Fruit fly (Drosophila melanogaster) whole organism: ENCODE measurements around the gene CG42481.

Experiments
- CG8478 ChIP-seq: fragments of >200 bp; optimal IDR thresholded peaks from 2 replicates; lab custom pipeline; 2018; ENCODE audit warnings: inconsistent platforms
- Dll ChIP-seq: fragments of >200 bp; optimal IDR thresholded peaks from 2 replicates; lab custom pipeline; 2017
- EcR ChIP-seq, 2 experiments: fragments of >200 bp; optimal IDR thresholded peaks; 2 replicates each; lab custom pipeline; 2017; ENCODE audit warnings: missing biosample characterization in 2 of 2, missing genetic modification characterization in 2 of 2, missing genetic modification reagents in 2 of 2
- pan ChIP-seq: fragments of >200 bp; optimal IDR thresholded peaks from 2 replicates; lab custom pipeline; 2017
- psq ChIP-seq: fragments of >200 bp; optimal IDR thresholded peaks from 2 replicates; lab custom pipeline; 2017
- usp ChIP-seq: fragments of >200 bp; optimal IDR thresholded peaks from 2 replicates; lab custom pipeline; 2017; ENCODE audit warnings: missing biosample characterization, missing genetic modification characterization, mixed read lengths

The CG42481 gene

DNA sequence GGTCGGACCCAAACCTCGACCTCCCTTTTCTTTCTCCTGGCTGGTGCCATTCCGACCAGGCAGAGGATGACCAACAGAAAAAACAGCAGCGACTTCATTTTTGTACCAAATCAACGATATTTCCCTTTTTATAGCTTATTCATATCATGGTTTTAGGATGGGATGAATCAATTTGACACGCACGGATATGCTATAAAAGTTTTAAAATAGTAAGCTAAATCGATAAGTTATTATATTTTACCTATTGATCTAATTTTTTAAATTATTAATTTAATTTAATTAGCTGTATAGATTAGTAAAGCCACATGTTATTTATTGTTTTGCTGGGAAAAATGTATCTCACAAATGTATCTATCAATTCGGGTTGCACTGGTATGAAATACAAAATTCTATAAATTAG lies at the start of gene CG42481:
CG42481 (minus strand) TSS at position 101 of the 400 bp plus-strand sequence.
- no peak for TF ChIP-seq Dll
- TF ChIP-seq CG8478 (lab: Kevin White, UChicago), result no peak
- TF ChIP-seq psq, result no peak
- TF ChIP-seq usp (GFP tag; lab: Kevin White, UChicago), result no peak
- no peak for TF ChIP-seq pan (lab: Kevin White, UChicago)
- no peak for TF ChIP-seq EcR (GFP tag; optimal IDR thresholded peaks at IDR 0.05; lab: Kevin White, UChicago)

DNA sequence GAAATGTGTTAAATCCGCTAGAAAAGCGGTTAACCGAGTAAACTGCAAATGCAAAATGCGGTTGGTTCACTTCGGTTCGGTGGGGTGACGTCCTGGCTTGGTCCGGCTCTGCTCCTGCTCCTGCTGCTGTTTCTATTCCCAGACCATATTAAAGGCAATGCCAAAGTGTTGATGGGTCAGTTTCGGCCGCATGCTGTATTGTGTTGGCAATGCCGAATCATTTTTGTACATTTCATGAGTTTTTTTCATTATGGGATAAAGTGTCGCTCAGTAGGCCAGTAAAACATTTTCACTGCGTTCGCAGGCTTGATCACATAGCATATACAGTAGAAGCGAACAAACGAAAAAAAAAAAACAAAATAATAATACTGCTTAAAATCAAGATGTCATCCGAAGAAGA lies 30.0 kb upstream of the CG42481 start, which contains the start of gene CG14113:
CG14113 (plus strand) TSS at position 301 of the 400 bp plus-strand sequence.
- TF ChIP-seq psq (no peak), usp (GFP tag; lab: Kevin White, UChicago) (no peak), Dll (no peak), pan (lab: Kevin White, UChicago) (no peak), CG8478 (lab: Kevin White, UChicago) (no peak), EcR (GFP tag; optimal IDR thresholded peaks at IDR 0.05; lab: Kevin White, UChicago) (no peak)

DNA sequence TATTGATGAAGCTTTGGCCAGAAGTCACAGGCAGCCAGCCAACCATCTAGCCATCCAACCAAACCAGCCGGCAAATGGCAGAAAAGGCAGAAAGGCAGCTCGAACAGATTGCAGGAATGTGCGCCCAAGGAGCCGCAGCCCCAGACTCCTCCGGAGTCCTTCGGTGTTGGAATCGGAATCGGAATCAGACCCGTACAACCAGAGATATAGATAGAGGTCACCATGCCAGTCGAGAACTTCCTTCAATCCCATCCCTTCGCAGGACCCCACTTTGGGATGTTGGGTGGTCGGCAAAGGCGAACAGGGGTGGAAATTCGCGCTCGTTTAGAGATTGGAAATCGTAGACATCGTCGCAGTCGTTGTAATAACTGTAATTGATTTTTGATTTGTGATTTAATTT lies 13.4 kb upstream of the CG42481 start:
- TF ChIP-seq EcR (GFP tag; optimal IDR thresholded peaks at IDR 0.05; lab: Kevin White, UChicago), result no peak
- no peak for TF ChIP-seq pan (lab: Kevin White, UChicago)

DNA sequence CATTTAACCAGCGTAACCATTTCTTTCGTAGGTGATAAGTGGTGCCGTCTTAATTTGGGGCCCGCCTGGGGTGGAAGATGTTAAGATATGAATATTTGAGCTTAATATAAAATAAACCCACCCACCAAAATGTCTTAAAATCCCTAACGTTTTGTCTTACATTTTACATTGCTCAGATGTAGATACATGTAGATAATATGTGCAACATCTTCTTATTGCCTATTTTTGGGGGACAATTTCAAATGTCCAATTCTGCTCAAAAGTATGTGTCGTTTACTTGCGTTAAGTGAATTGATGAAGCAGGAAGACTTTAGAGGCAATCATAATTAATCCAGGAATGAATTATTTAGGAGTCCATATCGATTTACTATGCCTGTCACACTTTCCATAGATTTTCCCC lies 3.0 kb upstream of the CG42481 start:
- no peak for TF ChIP-seq pan (lab: Kevin White, UChicago)
- no peak for TF ChIP-seq CG8478 (lab: Kevin White, UChicago)

DNA sequence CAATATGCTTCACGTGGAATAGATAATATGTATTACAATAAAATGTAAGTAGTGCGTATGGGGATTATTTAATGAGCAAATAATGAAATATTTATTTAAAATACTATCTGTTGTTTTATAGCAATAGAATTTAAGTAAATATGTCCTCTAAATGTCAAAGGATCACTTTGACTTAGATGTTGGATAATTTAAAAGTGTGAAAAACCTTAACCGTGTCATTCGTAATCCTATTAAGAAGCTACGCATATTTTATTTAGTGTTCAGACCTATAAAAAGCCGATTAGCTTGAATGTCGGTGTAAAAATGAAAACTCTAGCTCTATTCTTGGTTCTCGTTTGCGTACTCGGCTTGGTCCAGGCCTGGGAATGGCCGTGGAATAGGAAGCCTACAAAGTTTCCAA lies 2.5 kb upstream of the CG42481 start, which contains the start of gene SP:
SP (plus strand) TSS at position 301 of the 400 bp plus-strand sequence.
- TF ChIP-seq Dll, result no peak

DNA sequence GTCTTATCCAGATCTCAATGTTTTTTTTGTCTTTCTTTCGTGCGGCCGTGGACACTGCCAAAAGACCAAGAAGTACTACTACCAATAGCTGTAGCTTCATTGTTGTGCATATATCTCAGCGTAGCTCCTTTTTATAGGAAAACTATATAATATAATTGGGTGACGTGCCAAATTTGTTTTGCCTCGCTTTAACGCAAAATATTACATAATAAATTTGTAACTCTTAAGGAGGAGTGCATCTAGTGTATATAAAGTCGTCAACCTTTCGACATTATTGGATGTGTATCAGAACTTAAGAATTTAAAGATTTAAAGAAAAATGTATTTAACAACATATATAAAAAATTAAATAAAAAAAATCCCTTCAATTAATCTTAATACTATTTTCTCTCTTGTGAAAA lies 1.2 kb upstream of the CG42481 start, which contains the start of gene CG43147:
CG43147 (minus strand) TSS at position 101 of the 400 bp plus-strand sequence.
- no peak for TF ChIP-seq psq
- no peak for TF ChIP-seq usp (GFP tag; lab: Kevin White, UChicago)
- TF ChIP-seq pan (lab: Kevin White, UChicago), result no peak
- no peak for TF ChIP-seq EcR (GFP tag; optimal IDR thresholded peaks at IDR 0.05; lab: Kevin White, UChicago)
- TF ChIP-seq CG8478 (lab: Kevin White, UChicago), result no peak
- TF ChIP-seq Dll, result no peak

DNA sequence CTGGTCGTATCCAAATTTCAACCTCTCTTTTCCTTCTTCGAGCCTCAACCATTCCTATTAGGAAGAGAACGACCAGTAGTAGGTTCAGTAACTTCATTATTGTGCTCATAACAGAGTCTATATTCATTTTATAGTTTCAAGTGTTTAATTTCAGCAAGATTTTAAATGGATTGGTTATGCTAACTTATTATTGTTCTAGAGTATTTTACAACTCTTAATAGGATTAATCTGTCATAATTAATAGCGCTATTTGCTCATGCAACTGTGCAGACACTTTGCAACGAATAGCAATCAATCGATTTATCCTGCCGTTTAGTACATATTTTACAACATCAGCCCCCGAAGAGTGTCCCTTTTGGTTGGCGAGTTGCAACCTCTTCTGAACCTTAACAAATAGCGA lies 2.1 kb downstream of the CG42481 start, which contains the start of gene Sfp70A4:
Sfp70A4 (minus strand) TSS at position 101 of the 400 bp plus-strand sequence.
- TF ChIP-seq usp (GFP tag; lab: Kevin White, UChicago) (no peak), Dll (no peak)

DNA sequence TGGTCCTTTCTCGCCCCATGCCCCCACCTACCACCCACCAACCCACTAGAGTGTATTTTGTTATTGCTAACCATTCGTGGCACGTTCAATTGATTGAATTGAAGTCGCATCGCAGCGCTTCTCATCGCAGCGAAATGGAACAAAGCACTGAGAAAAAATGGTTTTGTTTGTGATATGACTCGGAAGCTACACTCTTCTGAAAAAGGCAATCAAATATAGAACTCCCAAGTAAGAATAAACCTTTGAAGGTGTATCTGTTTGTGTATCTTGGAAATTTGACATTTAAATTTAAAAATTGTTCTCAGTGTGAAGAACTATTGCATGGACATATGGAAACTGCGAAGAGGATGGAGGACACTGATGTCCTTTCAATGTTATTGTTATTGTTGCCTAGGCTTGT lies 3.1 kb downstream of the CG42481 start:
- TF ChIP-seq EcR (GFP tag; optimal IDR thresholded peaks at IDR 0.05; lab: Kevin White, UChicago) (no peak), CG8478 (lab: Kevin White, UChicago) (no peak), usp (GFP tag; lab: Kevin White, UChicago) (no peak), psq (no peak), Dll (no peak), pan (lab: Kevin White, UChicago) (no peak)

DNA sequence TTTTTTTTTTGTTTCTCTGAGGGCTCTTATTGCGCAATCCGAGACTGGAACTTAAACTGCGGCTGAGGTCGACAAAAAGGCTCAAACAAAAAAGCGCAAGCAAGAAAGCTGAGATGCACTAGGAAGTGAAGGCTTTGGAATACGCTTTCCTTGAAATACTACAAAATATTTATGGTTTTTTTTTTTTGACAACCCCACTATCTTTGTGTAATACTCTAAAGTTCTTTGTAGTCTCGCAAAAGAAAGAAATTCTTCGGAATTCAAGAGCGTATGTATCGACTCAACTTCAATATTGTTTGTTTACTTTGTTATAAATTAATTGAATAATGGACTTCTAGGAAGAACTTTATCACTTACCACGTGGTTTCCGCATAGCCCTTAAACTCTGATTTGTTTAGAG lies 10.7 kb downstream of the CG42481 start:
- TF ChIP-seq EcR (GFP tag; optimal IDR thresholded peaks at IDR 0.05; lab: Kevin White, UChicago) (no peak), CG8478 (lab: Kevin White, UChicago) (no peak), usp (GFP tag; lab: Kevin White, UChicago) (no peak), pan (lab: Kevin White, UChicago) (no peak), psq (no peak), Dll (no peak)

DNA sequence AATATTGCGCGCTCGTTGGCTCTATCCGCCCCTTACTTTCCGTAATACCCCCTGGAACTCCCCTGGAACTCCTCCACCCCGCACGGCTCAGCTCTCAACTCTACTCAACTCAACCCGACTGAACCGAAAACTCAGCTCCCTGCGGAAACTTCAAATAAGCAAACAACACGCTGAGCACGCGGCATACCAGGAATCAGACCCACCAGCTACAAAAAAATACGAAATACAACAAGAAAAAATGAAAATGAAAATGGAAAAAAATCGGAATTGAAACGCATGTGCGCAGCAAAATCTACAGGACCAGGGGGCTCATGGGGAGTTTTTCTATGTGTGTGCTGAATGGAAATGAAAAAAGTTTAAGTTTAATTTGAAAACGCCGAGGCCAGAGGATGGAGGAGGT lies 12.2 kb downstream of the CG42481 start:
- TF ChIP-seq psq, result no peak
- TF ChIP-seq usp (GFP tag; lab: Kevin White, UChicago), result no peak
- TF ChIP-seq pan (lab: Kevin White, UChicago), result no peak
- no peak for TF ChIP-seq Dll
- no peak for TF ChIP-seq EcR (GFP tag; optimal IDR thresholded peaks at IDR 0.05; lab: Kevin White, UChicago)
- no peak for TF ChIP-seq CG8478 (lab: Kevin White, UChicago)

DNA sequence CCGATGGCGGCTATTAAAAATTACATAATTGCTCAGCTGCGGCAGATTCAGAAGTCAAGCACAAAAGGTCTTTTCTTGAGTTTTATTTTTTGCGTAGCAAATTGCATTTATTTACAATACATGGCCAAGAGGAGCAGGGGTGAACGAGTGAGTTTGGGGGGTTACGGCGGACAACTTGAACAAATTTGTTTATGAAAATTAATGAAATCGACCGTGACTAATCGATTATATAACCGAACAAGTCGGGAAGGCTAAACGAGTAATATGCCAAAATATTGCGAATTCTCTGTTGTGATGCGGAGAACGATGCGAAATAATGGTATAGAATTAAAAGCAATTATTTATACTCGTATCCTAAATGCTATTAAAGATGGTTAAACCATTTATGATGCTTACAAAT lies 14.5 kb downstream of the CG42481 start:
- TF ChIP-seq usp (GFP tag; lab: Kevin White, UChicago), result no peak
- no peak for TF ChIP-seq pan (lab: Kevin White, UChicago)
- no peak for TF ChIP-seq psq
- no peak for TF ChIP-seq EcR (GFP tag; optimal IDR thresholded peaks at IDR 0.05; lab: Kevin White, UChicago)
- TF ChIP-seq CG8478 (lab: Kevin White, UChicago), result no peak
- TF ChIP-seq Dll, result no peak

DNA sequence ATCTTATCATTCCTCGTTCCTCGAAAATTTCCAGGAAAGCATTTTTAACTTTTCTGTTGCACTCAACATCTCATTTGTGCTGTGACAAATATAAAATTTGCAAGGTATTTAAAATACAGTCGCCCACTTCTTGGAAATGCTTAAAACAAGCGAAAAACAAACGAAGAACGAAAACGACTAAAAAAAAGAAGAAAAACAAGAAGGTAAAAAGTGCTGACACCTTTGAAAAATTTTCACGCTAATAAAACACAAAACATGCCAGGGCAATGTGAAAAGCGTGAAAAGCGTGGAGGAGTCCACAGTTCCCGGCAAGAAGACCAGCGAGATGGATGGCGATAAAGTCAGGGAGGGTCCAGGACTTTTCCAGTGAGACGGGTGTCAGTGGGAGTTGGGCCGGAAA lies 16.8 kb downstream of the CG42481 start:
- TF ChIP-seq CG8478 (lab: Kevin White, UChicago) (no peak), Dll (no peak), psq (no peak), usp (GFP tag; lab: Kevin White, UChicago) (no peak), EcR (GFP tag; optimal IDR thresholded peaks at IDR 0.05; lab: Kevin White, UChicago) (no peak)

DNA sequence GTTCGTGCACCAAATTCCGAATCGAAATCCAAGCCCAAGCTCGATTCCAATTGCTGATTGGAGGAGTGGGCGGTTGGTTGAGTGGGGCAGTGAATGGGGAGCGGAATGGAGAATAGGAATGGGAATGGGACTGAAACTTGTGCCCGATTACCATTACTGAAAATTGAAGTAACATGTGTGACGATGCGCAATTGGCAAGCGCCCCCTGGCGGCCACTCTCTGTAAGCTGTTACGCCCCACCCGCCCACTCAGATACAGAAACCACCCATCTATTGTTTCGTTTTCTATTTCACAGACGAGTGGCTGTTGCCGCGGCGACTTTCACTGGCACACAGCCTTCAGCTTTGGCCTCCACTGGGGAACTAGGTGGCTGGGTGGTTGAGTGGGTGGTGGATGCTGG lies 27.5 kb downstream of the CG42481 start:
- TF ChIP-seq usp (GFP tag; lab: Kevin White, UChicago), result no peak
- no peak for TF ChIP-seq Dll
- TF ChIP-seq pan (lab: Kevin White, UChicago), result no peak
- no peak for TF ChIP-seq CG8478 (lab: Kevin White, UChicago)

DNA sequence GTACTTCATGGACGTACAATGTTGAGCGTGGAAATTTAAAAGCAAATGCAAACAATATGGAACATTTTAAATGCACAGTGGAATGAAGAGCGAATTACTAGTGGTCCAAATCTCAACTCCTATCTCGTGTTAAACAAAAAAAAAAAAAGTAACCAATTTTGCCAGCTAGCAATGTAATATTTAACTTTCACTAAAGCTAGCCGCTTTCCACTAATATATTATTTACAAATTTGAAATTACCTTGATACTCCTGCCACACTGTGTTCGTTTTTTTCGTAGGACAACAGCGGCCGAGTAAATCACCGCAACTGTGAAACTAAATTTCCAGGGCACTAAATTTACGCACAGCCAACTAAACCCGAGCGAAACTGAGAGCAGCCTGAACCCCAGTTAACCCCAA lies 30.9 kb downstream of the CG42481 start:
- TF ChIP-seq psq, result no peak
- no peak for TF ChIP-seq usp (GFP tag; lab: Kevin White, UChicago)
- no peak for TF ChIP-seq EcR (GFP tag; optimal IDR thresholded peaks at IDR 0.05; lab: Kevin White, UChicago)
- TF ChIP-seq Dll, result no peak
- no peak for TF ChIP-seq CG8478 (lab: Kevin White, UChicago)
- no peak for TF ChIP-seq pan (lab: Kevin White, UChicago)
